Worm (Caenorhabditis elegans): ENCODE measurements around the gene srbc-55.
A peak's percentile ranks its signal among the peaks of the same experiment; 100 is the strongest.

Gene srbc-55

ce11 chrV:15873762-15874161 lies 44.0 kb upstream of the srbc-55 start:
- TF ChIP-seq spr-1 (tag; optimal IDR thresholded peaks at IDR 0.05) (peak; percentile 93), jun-1 (tag; optimal IDR thresholded peaks at IDR 0.05) (peak; percentile 78), lir-3 (tag; optimal IDR thresholded peaks at IDR 0.05) (peak; percentile 89), nhr-25 (tag; optimal IDR thresholded peaks at IDR 0.05; ENCODE audit: borderline replicate concordance, insufficient read depth) (no peak), gei-8 (GFP tag; optimal IDR thresholded peaks at IDR 0.05) (peak; percentile 97), rbr-2 (tag; optimal IDR thresholded peaks at IDR 0.05) (peak; percentile 87), zip-11 (GFP tag; IDR thresholded peaks at IDR 0.05) (peak; percentile 85), skn-1 (tag; optimal IDR thresholded peaks at IDR 0.05) (no peak), pqm-1 (tag; optimal IDR thresholded peaks at IDR 0.05) (no peak), mdl-1 (tag; optimal IDR thresholded peaks at IDR 0.05) (peak in 1 of 2 experiments; percentile 2), mep-1 (tag; optimal IDR thresholded peaks at IDR 0.05) (no peak), dmd-9 (GFP tag; IDR thresholded peaks at IDR 0.05) (peak; percentile 85), zip-2 (tag; optimal IDR thresholded peaks at IDR 0.05) (peak; percentile 41), nhr-10 (tag; optimal IDR thresholded peaks at IDR 0.05) (peak; percentile 27), nhr-237 (tag; optimal IDR thresholded peaks at IDR 0.05) (no peak), duxl-1 (tag; optimal IDR thresholded peaks at IDR 0.05; ENCODE audit: poor library complexity) (peak; percentile 90), set-16 (GFP tag; IDR thresholded peaks at IDR 0.05) (no peak; the same call in 1 of the 2 replicates), nhr-48 (tag; optimal IDR thresholded peaks at IDR 0.05) (peak; percentile 86), zfp-2 (tag; optimal IDR thresholded peaks at IDR 0.05) (peak; percentile 71), D1046.2 (GFP tag; IDR thresholded peaks at IDR 0.05) (peak; percentile 96), fkh-10 (GFP tag; optimal IDR thresholded peaks at IDR 0.05) (no peak), zag-1 (tag; optimal IDR thresholded peaks at IDR 0.05) (no peak), dmd-6 (GFP tag; IDR thresholded peaks at IDR 0.05) (peak; percentile 89), ceh-44 (GFP tag; IDR thresholded peaks at IDR 0.05) (peak; percentile 97), saeg-2 (GFP tag; IDR thresholded peaks at IDR 0.05) (peak; percentile 90), daf-8 (GFP tag; IDR thresholded peaks at IDR 0.05) (peak; percentile 94), lin-15B (tag; optimal IDR thresholded peaks at IDR 0.05) (no peak), hlh-11 (tag; optimal IDR thresholded peaks at IDR 0.05) (no peak), nhr-28 (tag; optimal IDR thresholded peaks at IDR 0.05) (peak; percentile 52), ama-1 (optimal IDR thresholded peaks at IDR 0.05) (no peak), Y105C5A.15 (GFP tag; IDR thresholded peaks at IDR 0.05) (peak; percentile 97), F10B5.3 (tag; optimal IDR thresholded peaks at IDR 0.05) (peak; percentile 79), unc-130 (GFP tag; optimal IDR thresholded peaks at IDR 0.05) (peak; percentile 84), tag-97 (GFP tag; IDR thresholded peaks at IDR 0.05) (0 out of 2 replicates have a peak, but pooled peaks have one; percentile 45), ZK546.5 (tag; optimal IDR thresholded peaks at IDR 0.05) (no peak), R02D3.7 (tag; optimal IDR thresholded peaks at IDR 0.05) (no peak), pha-4 (GFP tag; IDR thresholded peaks at IDR 0.05) (peak; percentile 97), pha-4 (tag; optimal IDR thresholded peaks at IDR 0.05) (no peak), snpc-1.2 (GFP tag; IDR thresholded peaks at IDR 0.05) (peak; percentile 92), snpc-4 (tag; optimal IDR thresholded peaks at IDR 0.05) (peak; percentile 10), ceh-32 (tag; optimal IDR thresholded peaks at IDR 0.05; ENCODE audit: poor library complexity) (peak; percentile 72), hmg-1.1 (GFP tag; IDR thresholded peaks at IDR 0.05) (peak; percentile 98), F44E2.7 (GFP tag; IDR thresholded peaks at IDR 0.05) (peak; percentile 99), ceh-20 (GFP tag; IDR thresholded peaks at IDR 0.05) (peak; percentile 69), nhr-77 (tag; optimal IDR thresholded peaks at IDR 0.05) (peak; percentile 79), spr-3 (GFP tag; optimal IDR thresholded peaks at IDR 0.05) (peak; percentile 91), ztf-11 (tag; optimal IDR thresholded peaks at IDR 0.05) (no peak), F37D6.2 (tag; optimal IDR thresholded peaks at IDR 0.05) (peak; percentile 59), daf-16 (GFP tag; optimal IDR thresholded peaks at IDR 0.05) (peak; percentile 75 to 97), daf-16 (tag; optimal IDR thresholded peaks at IDR 0.05) (peak; percentile 79), mdt-29 (GFP tag; IDR thresholded peaks at IDR 0.05) (peak; percentile 88), nhr-102 (tag; optimal IDR thresholded peaks at IDR 0.05) (no peak), ces-1 (GFP tag; optimal IDR thresholded peaks at IDR 0.05) (peak; percentile 26)

Measured in whole organism, L4 larva.